Fruit fly (Drosophila melanogaster) whole organism, embryonic: ENCODE results near the gene CG42819.

Source experiments
- BEAF-32 ChIP-seq: fragments of 200-800 bp; sonication (Bioruptor generic); optimal IDR thresholded peaks from 3 replicates; lab custom pipeline; 2017; ENCODE audit warnings: missing biosample characterization, missing genetic modification characterization, mild to moderate bottlenecking, moderate library complexity, missing genetic modification reagents
- Blimp-1 ChIP-seq: fragments of 200-800 bp; sonication (Bioruptor generic); optimal IDR thresholded peaks from 3 replicates; lab custom pipeline; 2018; ENCODE audit warnings: missing biosample characterization, missing genetic modification characterization, mild to moderate bottlenecking, moderate library complexity, missing genetic modification reagents
- CG10959 ChIP-seq: fragments of 200-800 bp; sonication (Bioruptor generic); IDR thresholded peaks from 2 replicates; pipeline ENCODE4 v1.3.6; 2022; ENCODE audit warnings: missing biosample characterization, missing genetic modification characterization
- CG11247 ChIP-seq: fragments of 200-800 bp; sonication (Bioruptor generic); IDR thresholded peaks from 2 replicates; pipeline ENCODE4 v1.3.6; 2022; ENCODE audit warnings: missing biosample characterization, missing genetic modification characterization
- CG12104 ChIP-seq: fragments of 200-800 bp; sonication (Bioruptor generic); optimal IDR thresholded peaks from 3 replicates; lab custom pipeline; 2016; ENCODE audit warnings: missing biosample characterization, missing genetic modification characterization
- CG14860 ChIP-seq: fragments of 200-800 bp; sonication (Bioruptor generic); IDR thresholded peaks from 3 replicates; pipeline ENCODE4 v1.3.6; 2022; ENCODE audit warnings: missing biosample characterization, missing genetic modification characterization; ENCODE audit not compliant: partially characterized antibody
- CG15011 ChIP-seq: fragments of 200-800 bp; sonication (Bioruptor generic); optimal IDR thresholded peaks from 3 replicates; lab custom pipeline; 2018; ENCODE audit warnings: missing biosample characterization, mild to moderate bottlenecking, missing genetic modification characterization
- CG17186 ChIP-seq: fragments of 200-800 bp; sonication (Bioruptor generic); optimal IDR thresholded peaks from 3 replicates; lab custom pipeline; 2017; ENCODE audit warnings: missing biosample characterization, missing genetic modification reagents, missing genetic modification characterization
- CG17612 ChIP-seq: fragments of 200-800 bp; sonication (Bioruptor generic); IDR thresholded peaks from 2 replicates; pipeline ENCODE4 v1.3.6; 2022; ENCODE audit warnings: missing biosample characterization, missing genetic modification characterization
- CG1792 ChIP-seq: fragments of 200-800 bp; sonication (Bioruptor generic); optimal IDR thresholded peaks from 2 replicates; lab custom pipeline; 2016; ENCODE audit warnings: missing biosample characterization, missing genetic modification characterization
- CG2120 ChIP-seq: fragments of 200-800 bp; sonication (Bioruptor generic); optimal IDR thresholded peaks from 3 replicates; lab custom pipeline; 2016; ENCODE audit warnings: missing biosample characterization, missing genetic modification characterization
- CG32767 ChIP-seq: fragments of 200-800 bp; sonication (Bioruptor generic); IDR thresholded peaks from 2 replicates; pipeline ENCODE4 v1.3.6; 2022; ENCODE audit warnings: missing biosample characterization, missing genetic modification characterization
- CG3726 ChIP-seq: fragments of 200-800 bp; sonication (Bioruptor generic); IDR thresholded peaks from 3 replicates; pipeline ENCODE4, ENCODE4 v1.3.6; 2022; ENCODE audit warnings: missing biosample characterization, missing genetic modification characterization
- CG4424 ChIP-seq: fragments of 200-800 bp; sonication (Bioruptor generic); optimal IDR thresholded peaks from 3 replicates; lab custom pipeline; 2016; ENCODE audit warnings: missing biosample characterization, missing genetic modification characterization
- CG6254 ChIP-seq: fragments of 200-800 bp; sonication (Bioruptor generic); optimal IDR thresholded peaks from 3 replicates; lab custom pipeline; 2017; ENCODE audit warnings: mild to moderate bottlenecking, missing biosample characterization, missing genetic modification reagents, missing genetic modification characterization
- CG6765 ChIP-seq: fragments of 200-800 bp; sonication (Bioruptor generic); optimal IDR thresholded peaks from 3 replicates; lab custom pipeline; 2017; ENCODE audit warnings: missing biosample characterization, mild to moderate bottlenecking, missing genetic modification characterization
- CG7357 ChIP-seq: fragments of 200-800 bp; sonication (Bioruptor generic); IDR thresholded peaks from 3 replicates; pipeline ENCODE4 v1.3.6; 2022; ENCODE audit warnings: missing biosample characterization, missing genetic modification characterization
- Chrac-16 ChIP-seq: fragments of 200-800 bp; sonication (Bioruptor generic); optimal IDR thresholded peaks from 3 replicates; lab custom pipeline; 2016; ENCODE audit warnings: missing biosample characterization, missing genetic modification characterization
- Dbx ChIP-seq: fragments of 200-800 bp; sonication (Bioruptor generic); IDR thresholded peaks from 3 replicates; pipeline ENCODE4 v1.3.6; 2022; ENCODE audit warnings: missing biosample characterization, missing genetic modification characterization
- Doc2 ChIP-seq: fragments of 200-800 bp; sonication (Bioruptor generic); IDR thresholded peaks from 2 replicates; pipeline ENCODE4 v1.3.6; 2022; ENCODE audit warnings: missing biosample characterization, missing genetic modification characterization
- Dp ChIP-seq: fragments of 200-800 bp; sonication (Bioruptor generic); optimal IDR thresholded peaks from 2 replicates; lab custom pipeline; 2018; ENCODE audit warnings: missing biosample characterization, mild to moderate bottlenecking, missing genetic modification characterization, moderate library complexity
- Drgx ChIP-seq: fragments of 200-800 bp; sonication (Bioruptor generic); IDR thresholded peaks from 2 replicates; pipeline ENCODE4 v1.3.6; 2022; ENCODE audit warnings: missing biosample characterization, missing genetic modification characterization
- Hr78 ChIP-seq, 2 experiments: fragments of 200-800 bp in 1 of 2; fragments of >200 bp in 1 of 2; sonication (Bioruptor generic) in 1 of 2; optimal IDR thresholded peaks; 2 replicates each; lab custom pipeline; 2017 to 2019; ENCODE audit warnings: missing biosample characterization in 2 of 2, missing genetic modification characterization in 2 of 2, mild to moderate bottlenecking in 1 of 2, moderate library complexity in 1 of 2
- Jarid2 ChIP-seq: fragments of 200-800 bp; sonication (Bioruptor generic); optimal IDR thresholded peaks from 3 replicates; lab custom pipeline; 2017; ENCODE audit warnings: mild to moderate bottlenecking, missing biosample characterization, missing genetic modification reagents, missing genetic modification characterization
- Optix ChIP-seq: fragments of 200-800 bp; sonication (Bioruptor generic); IDR thresholded peaks from 3 replicates; pipeline ENCODE4 v1.3.6; 2022; ENCODE audit warnings: missing biosample characterization, missing genetic modification characterization
- Ravus ChIP-seq: fragments of 200-800 bp; sonication (Bioruptor generic); IDR thresholded peaks from 2 replicates; pipeline ENCODE4 v1.3.6; 2022; ENCODE audit warnings: missing biosample characterization, missing genetic modification characterization
- YL-1 ChIP-seq: fragments of 200-800 bp; sonication (Bioruptor generic); optimal IDR thresholded peaks from 3 replicates; lab custom pipeline; 2017; ENCODE audit warnings: missing biosample characterization, mild to moderate bottlenecking, missing genetic modification characterization
- abd-A ChIP-seq: fragments of 200-800 bp; sonication (Bioruptor generic); optimal IDR thresholded peaks from 3 replicates; lab custom pipeline; 2019; ENCODE audit warnings: missing biosample characterization, mild to moderate bottlenecking, missing genetic modification characterization, moderate library complexity
- bowl ChIP-seq: fragments of 200-800 bp; sonication (Bioruptor generic); IDR thresholded peaks from 2 replicates; pipeline ENCODE4 v1.3.6; 2022; ENCODE audit warnings: missing biosample characterization, missing genetic modification characterization
- cas ChIP-seq: fragments of 200-800 bp; sonication (Bioruptor generic); IDR thresholded peaks from 2 replicates; pipeline ENCODE4 v1.3.6; 2022; ENCODE audit warnings: missing biosample characterization, missing genetic modification characterization
- chif ChIP-seq, 2 experiments: fragments of 200-800 bp; sonication (Bioruptor generic); optimal IDR thresholded peaks; 3 replicates each; lab custom pipeline; 2016; ENCODE audit warnings: missing biosample characterization in 2 of 2, missing genetic modification characterization in 2 of 2
- corto ChIP-seq: fragments of 200-800 bp; sonication (Bioruptor generic); optimal IDR thresholded peaks from 2 replicates; lab custom pipeline; 2016; ENCODE audit warnings: missing biosample characterization, mild to moderate bottlenecking, missing genetic modification characterization, moderate library complexity
- grn ChIP-seq: fragments of 200-800 bp; sonication (Bioruptor generic); optimal IDR thresholded peaks from 3 replicates; lab custom pipeline; 2017; ENCODE audit warnings: missing biosample characterization, missing genetic modification characterization
- hbn ChIP-seq: fragments of 200-800 bp; sonication (Bioruptor generic); IDR thresholded peaks from 2 replicates; pipeline ENCODE4 v1.3.6; 2022; ENCODE audit warnings: missing biosample characterization, missing genetic modification characterization; ENCODE audit not compliant: partially characterized antibody
- hth ChIP-seq: fragments of >200 bp; optimal IDR thresholded peaks from 2 replicates; lab custom pipeline; 2017; ENCODE audit warnings: inconsistent platforms
- ind ChIP-seq: fragments of 200-800 bp; sonication (Bioruptor generic); optimal IDR thresholded peaks from 3 replicates; lab custom pipeline; 2016; ENCODE audit warnings: missing biosample characterization, missing genetic modification characterization
- kah ChIP-seq: fragments of 200-800 bp; sonication (Bioruptor generic); optimal IDR thresholded peaks from 2 replicates; lab custom pipeline; 2018; ENCODE audit warnings: missing biosample characterization, mild to moderate bottlenecking, missing genetic modification characterization
- lilli ChIP-seq: fragments of 200-800 bp; sonication (Bioruptor generic); optimal IDR thresholded peaks from 3 replicates; lab custom pipeline; 2016; ENCODE audit warnings: missing biosample characterization, missing genetic modification characterization
- nerfin-1 ChIP-seq: fragments of 200-800 bp; sonication (Bioruptor generic); optimal IDR thresholded peaks from 3 replicates; lab custom pipeline; 2019; ENCODE audit warnings: missing biosample characterization, mild to moderate bottlenecking, missing genetic modification characterization, moderate library complexity
- phol ChIP-seq: fragments of 200-800 bp; sonication (Bioruptor generic); optimal IDR thresholded peaks from 3 replicates; lab custom pipeline; 2018; ENCODE audit warnings: missing biosample characterization, mild to moderate bottlenecking, missing genetic modification characterization, moderate library complexity
- schlank ChIP-seq: fragments of 200-800 bp; sonication (Bioruptor generic); optimal IDR thresholded peaks from 2 replicates; lab custom pipeline; 2018; ENCODE audit warnings: missing biosample characterization, mild to moderate bottlenecking, missing genetic modification characterization
- sens-2 ChIP-seq: fragments of 200-800 bp; sonication (Bioruptor generic); IDR thresholded peaks from 2 replicates; pipeline ENCODE4 v1.3.6; 2022; ENCODE audit warnings: missing biosample characterization, missing genetic modification characterization
- sqz ChIP-seq: fragments of 200-800 bp; sonication (Bioruptor generic); optimal IDR thresholded peaks from 3 replicates; lab custom pipeline; 2018; ENCODE audit warnings: missing biosample characterization, mild to moderate bottlenecking, missing genetic modification characterization
- sug ChIP-seq: fragments of 200-800 bp; optimal IDR thresholded peaks from 2 replicates; lab custom pipeline; 2019; ENCODE audit warnings: missing biosample characterization, mild to moderate bottlenecking, missing genetic modification characterization, moderate library complexity
- tap ChIP-seq: fragments of 200-800 bp; optimal IDR thresholded peaks from 3 replicates; lab custom pipeline; 2019; ENCODE audit warnings: missing biosample characterization, mild to moderate bottlenecking, missing genetic modification characterization, moderate library complexity
- tio ChIP-seq: fragments of 200-800 bp; sonication (Bioruptor generic); optimal IDR thresholded peaks from 2 replicates; lab custom pipeline; 2017; ENCODE audit warnings: missing biosample characterization, missing genetic modification characterization, inconsistent platforms
- tna ChIP-seq: fragments of 200-800 bp; sonication (Bioruptor generic); IDR thresholded peaks from 2 replicates; pipeline ENCODE4 v1.3.6; 2022; ENCODE audit warnings: missing biosample characterization, missing genetic modification characterization; ENCODE audit not compliant: partially characterized antibody
- unpg ChIP-seq: fragments of 200-800 bp; sonication (Bioruptor generic); optimal IDR thresholded peaks from 3 replicates; lab custom pipeline; 2018; ENCODE audit warnings: missing biosample characterization, mild to moderate bottlenecking, missing genetic modification characterization, moderate library complexity
- wor ChIP-seq: fragments of 200-800 bp; sonication (Bioruptor generic); IDR thresholded peaks from 2 replicates; pipeline ENCODE4 v1.3.6; 2022; ENCODE audit warnings: missing biosample characterization, missing genetic modification characterization

The CG42819 gene

dm6 chr2L:8362273-8362954, 26.7 kb downstream of the CG42819 start, which contains the start of gene CG7627 (continued):
- TF ChIP-seq tna (GFP tag; lab: Robert Waterston, UW) (no peak), cas (GFP tag; lab: Robert Waterston, UW) (peak; percentile 44; the same call in 1 of the 2 replicates), sqz (peak; percentile 53), Chrac-16 (peak; percentile 62), sug (peak; percentile 55), nerfin-1 (tag; lab: Kevin White, UChicago) (peak; percentile 17), hbn (GFP tag; lab: Robert Waterston, UW) (no peak), Blimp-1 (GFP tag; lab: Kevin White, UChicago) (peak; percentile 66), Jarid2 (GFP tag; lab: Kevin White, UChicago) (peak; percentile 65), CG17612 (GFP tag; lab: Robert Waterston, UW) (no peak), CG6254 (peak; percentile 12), bowl (GFP tag; lab: Robert Waterston, UW) (no peak), phol (peak; percentile 70), schlank (tag; lab: Kevin White, UChicago) (peak; percentile 64), wor (peak; percentile 47), lilli (GFP tag; lab: Kevin White, UChicago) (peak; percentile 89), CG10959 (GFP tag; lab: Robert Waterston, UW) (peak; percentile 45; the same call in 1 of the 2 replicates), CG4424 (GFP tag; lab: Kevin White, UChicago) (peak; percentile 82), CG2120 (peak; percentile 89), Optix (GFP tag; lab: Robert Waterston, UW) (peak; percentile 64; the same call in 1 of the 3 replicates), CG7357 (GFP tag; lab: Robert Waterston, UW) (peak; percentile 73; the same call in 2 of the 3 replicates), CG11247 (GFP tag; lab: Robert Waterston, UW) (peak; percentile 88), hth (lab: Kevin White, UChicago) (no peak), Drgx (GFP tag; lab: Robert Waterston, UW) (peak; percentile 76), Hr78 (GFP tag; optimal IDR thresholded peaks at IDR 0.05; lab: Kevin White, UChicago) (peak in 1 of 2 experiments; percentile 15), abd-A (tag; lab: Kevin White, UChicago) (peak; percentile 2), YL-1 (GFP tag; lab: Kevin White, UChicago) (no peak), CG1792 (GFP tag; lab: Kevin White, UChicago) (peak; percentile 43), CG6765 (GFP tag; lab: Kevin White, UChicago) (peak; percentile 67), CG32767 (GFP tag; lab: Robert Waterston, UW) (peak; percentile 64; the same call in 1 of the 2 replicates), ind (GFP tag; lab: Kevin White, UChicago) (peak; percentile 78), tap (tag; lab: Kevin White, UChicago) (peak; percentile 57), CG12104 (peak; percentile 76), Doc2 (peak; percentile 21; the same call in 1 of the 2 replicates), grn (GFP tag; lab: Kevin White, UChicago) (peak; percentile 3), sens-2 (GFP tag; lab: Robert Waterston, UW) (no peak), Dbx (GFP tag; lab: Robert Waterston, UW) (peak; percentile 85), CG17186 (GFP tag; lab: Kevin White, UChicago) (no peak), corto (GFP tag; lab: Kevin White, UChicago) (no peak), CG15011 (GFP tag; lab: Kevin White, UChicago) (peak; percentile 1), kah (GFP tag; lab: Kevin White, UChicago) (peak; percentile 20), CG14860 (GFP tag; lab: Robert Waterston, UW) (no peak), Ravus (GFP tag; lab: Robert Waterston, UW) (peak; percentile 54), BEAF-32 (no peak), CG3726 (GFP tag; lab: Robert Waterston, UW) (0 out of 3 replicates have a peak, but pooled peaks have one; percentile 51), unpg (GFP tag; lab: Kevin White, UChicago) (peak; percentile 70), chif (GFP tag; optimal IDR thresholded peaks at IDR 0.05; lab: Kevin White, UChicago) (peak; percentile 56 to 76), Dp (GFP tag; lab: Kevin White, UChicago) (no peak), tio (GFP tag; lab: Kevin White, UChicago) (peak; percentile 69)
